Fruit fly (Drosophila melanogaster) whole organism, adult: ENCODE data around the gene plx.
A peak's percentile ranks its signal among the peaks of the same experiment; 100 is the strongest.

Source experiments
- CG11617 ChIP-seq: fragments of 200-800 bp; sonication (Bioruptor generic); optimal IDR thresholded peaks from 2 replicates; lab custom pipeline; 2017; ENCODE audit warnings: mild to moderate bottlenecking, missing biosample characterization, missing genetic modification reagents, missing genetic modification characterization
- CG12768 ChIP-seq: fragments of 200-800 bp; sonication (Bioruptor generic); optimal IDR thresholded peaks from 2 replicates; lab custom pipeline; 2017; ENCODE audit warnings: missing biosample characterization, missing genetic modification characterization, mild to moderate bottlenecking, moderate library complexity, missing genetic modification reagents
- CG14711 ChIP-seq: fragments of 200-800 bp; sonication (Bioruptor generic); optimal IDR thresholded peaks from 2 replicates; lab custom pipeline; 2018; ENCODE audit warnings: missing biosample characterization, mild to moderate bottlenecking, missing genetic modification characterization, moderate library complexity
- CG1620 ChIP-seq: fragments of 200-800 bp; sonication (Bioruptor generic); optimal IDR thresholded peaks from 2 replicates; lab custom pipeline; 2016; ENCODE audit warnings: missing biosample characterization, missing genetic modification characterization
- CG33017 ChIP-seq: fragments of 200-800 bp; sonication (Bioruptor generic); optimal IDR thresholded peaks from 2 replicates; lab custom pipeline; 2018; ENCODE audit warnings: missing biosample characterization, mild to moderate bottlenecking, missing genetic modification characterization, moderate library complexity
- CG5204 ChIP-seq: fragments of 200-800 bp; sonication (Bioruptor generic); optimal IDR thresholded peaks from 2 replicates; lab custom pipeline; 2016; ENCODE audit warnings: missing biosample characterization, missing genetic modification characterization
- CG7045 ChIP-seq: fragments of 200-800 bp; sonication (Bioruptor generic); optimal IDR thresholded peaks from 2 replicates; lab custom pipeline; 2017; ENCODE audit warnings: missing biosample characterization, mild to moderate bottlenecking, missing genetic modification characterization
- CG7101 ChIP-seq: fragments of 200-800 bp; sonication (Bioruptor generic); optimal IDR thresholded peaks from 2 replicates; lab custom pipeline; 2018; ENCODE audit warnings: missing biosample characterization, mild to moderate bottlenecking, missing genetic modification characterization, moderate library complexity
- Clk ChIP-seq: fragments of 200-800 bp; sonication (Bioruptor generic); optimal IDR thresholded peaks from 2 replicates; lab custom pipeline; 2017; ENCODE audit warnings: missing biosample characterization, missing genetic modification characterization
- Crg-1 ChIP-seq: fragments of 200-800 bp; sonication (Bioruptor generic); optimal IDR thresholded peaks from 2 replicates; lab custom pipeline; 2016; ENCODE audit warnings: missing biosample characterization, missing genetic modification characterization
- Hr96 ChIP-seq: fragments of 200-800 bp; sonication (Bioruptor generic); optimal IDR thresholded peaks from 2 replicates; lab custom pipeline; 2016; ENCODE audit warnings: missing biosample characterization, missing genetic modification characterization
- Mnt ChIP-seq: fragments of 200-800 bp; sonication (Bioruptor generic); optimal IDR thresholded peaks from 2 replicates; lab custom pipeline; 2016; ENCODE audit warnings: missing biosample characterization, mild to moderate bottlenecking, missing genetic modification characterization
- bab1 ChIP-seq: fragments of 200-800 bp; sonication (Bioruptor generic); optimal IDR thresholded peaks from 3 replicates; lab custom pipeline; 2019; ENCODE audit warnings: missing biosample characterization, mild to moderate bottlenecking, missing genetic modification characterization, moderate library complexity
- cic ChIP-seq: fragments of 200-800 bp; sonication (Bioruptor generic); optimal IDR thresholded peaks from 2 replicates; lab custom pipeline; 2017; ENCODE audit warnings: missing biosample characterization, mild to moderate bottlenecking, missing genetic modification characterization, moderate library complexity
- cnc ChIP-seq, 2 experiments: fragments of >200 bp; optimal IDR thresholded peaks; 2 replicates each; lab custom pipeline; 2017
- kay ChIP-seq: fragments of 200-800 bp; sonication (Bioruptor generic); peaks from one replicate; lab custom pipeline; 2016; ENCODE audit warnings: missing biosample characterization, missing genetic modification characterization, borderline replicate concordance
- ovo ChIP-seq: fragments of 200-800 bp; sonication (Bioruptor generic); optimal IDR thresholded peaks from 2 replicates; lab custom pipeline; 2016; ENCODE audit warnings: missing biosample characterization, missing genetic modification characterization
- pad ChIP-seq: fragments of 200-800 bp; sonication (Bioruptor generic); optimal IDR thresholded peaks from 3 replicates; lab custom pipeline; 2017; ENCODE audit warnings: missing biosample characterization, missing genetic modification characterization, mild to moderate bottlenecking, moderate library complexity, missing genetic modification reagents
- tj ChIP-seq: fragments of 200-800 bp; sonication (Bioruptor generic); optimal IDR thresholded peaks from 3 replicates; lab custom pipeline; 2017; ENCODE audit warnings: missing biosample characterization, mild to moderate bottlenecking, missing genetic modification characterization, moderate library complexity
- toe ChIP-seq: fragments of 200-800 bp; sonication (Bioruptor generic); optimal IDR thresholded peaks from 2 replicates; lab custom pipeline; 2016; ENCODE audit warnings: missing biosample characterization, missing genetic modification characterization

plx gene

DNA sequence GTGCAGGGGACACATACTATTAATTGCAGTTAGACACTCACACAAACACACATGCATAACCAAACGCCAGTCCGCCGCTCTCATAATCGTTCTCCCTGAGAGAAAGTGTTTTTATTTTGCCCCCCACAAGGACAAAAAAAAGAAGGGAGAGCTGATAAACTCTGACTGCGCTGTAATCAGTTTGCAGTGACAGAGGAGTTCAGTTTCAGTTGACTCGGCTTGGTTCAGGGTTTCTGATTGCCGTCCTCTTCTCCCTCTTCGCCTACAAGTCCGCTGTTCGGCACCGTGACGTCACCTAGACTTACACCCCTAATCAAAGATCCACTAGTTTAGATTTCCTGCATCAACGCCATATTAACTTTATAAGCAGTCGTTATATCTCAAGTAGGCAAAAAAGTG is 14.4 kb upstream of the plx start:
- no peak for TF ChIP-seq CG7045 (GFP tag; lab: Kevin White, UChicago)
- TF ChIP-seq toe = no peak
- TF ChIP-seq cnc (optimal IDR thresholded peaks at IDR 0.05; lab: Kevin White, UChicago) = no peak
- peak; percentile 24 for TF ChIP-seq CG12768 (GFP tag; lab: Kevin White, UChicago)
- TF ChIP-seq tj = peak; percentile 63
- peak; percentile 25 for TF ChIP-seq cic (GFP tag; lab: Kevin White, UChicago)
- TF ChIP-seq kay (GFP tag; lab: Kevin White, UChicago) = peak; percentile 14

DNA sequence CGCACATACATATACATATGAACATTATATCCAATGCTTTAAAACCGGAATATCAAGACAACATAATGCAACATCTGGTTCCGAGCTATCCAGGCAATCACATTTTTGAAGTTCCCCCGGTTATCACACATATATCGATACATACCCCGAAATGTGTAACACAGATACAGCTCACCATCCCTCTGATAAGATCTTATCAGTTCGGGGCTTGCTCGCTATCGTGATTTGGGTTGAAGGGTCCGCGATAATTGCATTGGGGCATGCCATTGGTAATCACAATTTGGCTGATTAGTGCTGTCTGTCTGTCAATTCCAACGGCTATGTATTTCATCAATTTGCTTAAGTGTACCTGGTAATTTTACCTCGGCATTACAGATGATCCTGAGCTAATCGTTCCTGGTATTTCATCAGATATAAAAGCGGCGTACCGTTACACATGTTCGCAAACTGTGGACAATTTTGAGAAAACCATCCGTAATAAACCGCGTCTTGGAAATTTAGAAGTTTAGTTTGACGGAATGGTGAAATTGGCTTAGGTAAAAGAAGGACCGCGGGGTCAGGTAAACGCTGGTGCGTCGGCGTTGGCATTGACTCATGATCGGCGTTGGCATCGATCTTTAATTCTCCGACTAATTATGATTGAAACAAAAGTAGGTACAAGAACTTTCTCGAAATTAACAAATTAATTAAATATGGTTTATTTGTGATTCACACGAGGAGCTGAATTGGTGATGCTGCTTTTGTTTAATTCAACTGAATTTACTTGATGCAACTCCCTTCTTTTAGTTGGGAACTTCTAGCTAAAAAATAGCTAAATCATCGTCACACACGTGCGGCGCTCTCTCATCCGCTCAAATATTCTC is 13.6 kb upstream of the plx start:
- TF ChIP-seq cic (GFP tag; lab: Kevin White, UChicago) = no peak
- no peak for TF ChIP-seq kay (GFP tag; lab: Kevin White, UChicago)
- TF ChIP-seq ovo (GFP tag; lab: Kevin White, UChicago) = no peak
- no peak for TF ChIP-seq cnc (optimal IDR thresholded peaks at IDR 0.05; lab: Kevin White, UChicago)
- no peak for TF ChIP-seq toe
- TF ChIP-seq tj = no peak
- TF ChIP-seq Mnt (GFP tag; lab: Kevin White, UChicago) = no peak
- TF ChIP-seq bab1 = no peak
- TF ChIP-seq CG14711 = no peak

DNA sequence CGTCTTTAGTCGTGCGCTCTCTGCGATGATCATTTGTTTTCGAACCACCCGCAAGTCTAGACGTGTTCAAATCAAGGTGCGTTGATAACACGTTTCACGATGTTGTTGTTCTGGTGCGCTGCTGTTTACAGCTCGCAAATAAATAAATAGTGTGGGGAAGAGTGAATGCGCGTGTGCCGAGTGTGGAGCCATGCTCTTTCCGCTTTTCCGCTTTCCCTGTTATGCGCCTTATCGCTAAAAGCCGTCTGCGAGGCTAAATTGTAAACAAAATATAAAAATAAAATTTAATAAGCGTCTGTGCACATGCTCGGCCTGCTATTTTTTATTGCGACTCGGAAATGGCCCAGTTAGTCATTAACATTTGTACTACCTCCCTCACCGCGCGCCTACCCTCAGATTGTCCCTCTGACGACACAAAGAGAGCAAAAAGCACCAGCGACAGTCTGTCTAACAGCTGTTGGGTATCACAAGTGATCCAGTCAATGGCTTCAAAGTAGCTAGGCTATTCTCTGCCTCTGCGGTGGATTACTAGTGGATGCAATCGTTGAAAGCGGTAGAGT is 12.9 kb upstream of the plx start:
- TF ChIP-seq CG11617 (GFP tag; lab: Kevin White, UChicago) (peak; percentile 69), tj (peak; percentile 47), CG33017 (peak; percentile 56), toe (no peak), Clk (GFP tag; lab: Kevin White, UChicago) (peak; percentile 24), Hr96 (GFP tag; lab: Kevin White, UChicago) (peak; percentile 33), Mnt (GFP tag; lab: Kevin White, UChicago) (peak; percentile 98), CG14711 (peak; percentile 49), kay (GFP tag; lab: Kevin White, UChicago) (peak; percentile 99), cic (GFP tag; lab: Kevin White, UChicago) (peak; percentile 96), CG5204 (GFP tag; lab: Kevin White, UChicago) (no peak), cnc (optimal IDR thresholded peaks at IDR 0.05; lab: Kevin White, UChicago) (no peak), CG12768 (GFP tag; lab: Kevin White, UChicago) (peak; percentile 49), bab1 (peak; percentile 67), Crg-1 (GFP tag; lab: Kevin White, UChicago) (peak; percentile 69), CG7101 (peak; percentile 67), ovo (GFP tag; lab: Kevin White, UChicago) (peak; percentile 72), CG7045 (GFP tag; lab: Kevin White, UChicago) (peak; percentile 66), CG1620 (GFP tag; lab: Kevin White, UChicago) (no peak), pad (peak; percentile 50)

DNA sequence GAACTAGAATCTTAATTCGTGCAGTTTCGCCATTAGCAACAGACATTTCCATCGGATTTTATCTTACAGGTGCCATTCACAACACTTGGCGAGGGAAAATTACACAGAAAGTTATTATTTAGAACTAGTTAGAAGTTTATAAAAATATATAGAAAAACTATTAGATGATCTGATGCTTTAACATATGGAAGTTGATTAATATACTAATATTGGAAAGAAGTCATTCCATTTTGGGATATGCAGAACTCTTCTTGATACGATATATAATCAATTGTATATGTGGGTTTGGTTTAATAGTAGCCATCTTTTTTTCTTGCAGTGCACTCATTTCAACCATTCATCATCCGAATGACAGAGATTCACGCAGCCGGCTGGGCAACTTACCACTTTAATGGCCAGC is 3.4 kb upstream of the plx start:
- TF ChIP-seq cic (GFP tag; lab: Kevin White, UChicago) = no peak
- TF ChIP-seq CG33017 = no peak
- TF ChIP-seq toe = no peak
- TF ChIP-seq CG7045 (GFP tag; lab: Kevin White, UChicago) = no peak

DNA sequence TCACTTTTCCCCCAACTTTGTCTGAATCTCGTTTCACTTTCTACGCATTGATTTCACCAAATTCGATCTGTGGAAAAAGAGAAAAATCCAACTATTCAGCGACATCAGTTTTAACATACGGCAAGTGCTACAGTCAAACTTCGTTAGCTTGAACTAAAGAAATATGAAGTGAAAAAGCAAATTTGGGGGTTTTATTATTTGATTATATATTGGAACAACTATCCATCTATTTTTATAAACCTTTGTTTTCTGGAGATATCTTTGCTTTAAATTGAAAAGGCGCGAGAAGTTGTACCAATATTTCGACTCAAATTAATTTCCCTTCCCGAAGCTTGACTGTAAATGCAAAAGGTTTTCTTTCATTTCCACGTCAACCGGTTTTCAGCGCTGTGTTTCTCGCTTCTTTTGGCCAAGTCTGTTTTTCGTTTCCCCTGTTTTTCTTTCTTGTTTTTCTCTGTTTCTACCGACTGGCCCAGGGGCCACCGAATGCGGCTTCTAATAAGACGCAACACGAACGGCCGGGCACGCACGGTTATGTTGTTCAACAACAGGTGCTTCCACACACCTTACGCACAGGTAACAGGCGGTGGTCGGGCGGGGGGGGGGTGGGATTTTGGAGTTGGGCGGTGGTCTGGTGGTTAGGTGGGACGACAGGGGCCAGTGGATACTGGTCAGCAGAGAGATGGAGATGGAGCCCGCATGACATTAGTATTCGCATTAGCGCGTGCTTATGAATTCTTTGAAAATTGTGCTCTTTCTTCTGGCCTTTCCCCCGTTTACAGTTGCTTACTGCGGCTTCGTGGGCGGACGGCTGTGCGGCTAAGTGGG is 2.5 kb upstream of the plx start:
- TF ChIP-seq Mnt (GFP tag; lab: Kevin White, UChicago) = no peak
- peak; percentile 23 for TF ChIP-seq bab1
- TF ChIP-seq Clk (GFP tag; lab: Kevin White, UChicago) = no peak
- no peak for TF ChIP-seq cnc (optimal IDR thresholded peaks at IDR 0.05; lab: Kevin White, UChicago)
- no peak for TF ChIP-seq CG7045 (GFP tag; lab: Kevin White, UChicago)

DNA sequence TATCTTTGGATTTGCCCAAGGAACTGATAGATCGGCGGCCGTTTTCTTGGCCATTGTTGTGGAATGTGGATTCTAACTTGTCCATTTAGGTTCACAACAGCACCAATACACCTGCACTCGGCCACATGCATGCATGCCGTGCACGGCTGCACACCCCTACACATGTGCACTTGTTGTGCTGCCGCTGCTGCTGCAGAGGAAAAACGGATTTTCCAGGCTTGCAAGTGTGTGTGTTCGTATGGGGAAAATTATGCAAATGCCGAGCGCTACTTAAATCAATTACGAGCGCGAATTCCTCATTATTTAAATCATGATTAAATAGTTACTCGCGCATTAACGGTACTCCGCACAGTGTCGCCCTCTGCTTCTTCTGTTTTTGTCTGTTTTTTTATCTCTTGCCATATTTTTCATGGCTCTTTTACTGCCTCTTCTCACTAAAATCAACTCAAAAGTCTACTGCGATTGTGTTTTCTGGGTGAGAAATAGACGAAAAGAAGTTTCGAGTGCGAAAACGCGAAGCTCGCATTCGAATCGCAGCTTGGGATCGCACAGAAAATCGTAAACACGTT is 1.0 kb upstream of the plx start:
- TF ChIP-seq toe = no peak
- no peak for TF ChIP-seq cnc (optimal IDR thresholded peaks at IDR 0.05; lab: Kevin White, UChicago)
- peak; percentile 31 for TF ChIP-seq pad
- no peak for TF ChIP-seq CG14711
- no peak for TF ChIP-seq CG11617 (GFP tag; lab: Kevin White, UChicago)
